Fruit fly (Drosophila melanogaster) whole organism, embryonic: ENCODE results near the gene Rbp1-like.

Source experiments
- ATbp ChIP-seq: fragments of 200-800 bp; sonication (Bioruptor generic); optimal IDR thresholded peaks from 2 replicates; lab custom pipeline; 2017; ENCODE audit warnings: missing biosample characterization, mild to moderate bottlenecking, missing genetic modification characterization, missing genetic modification reagents
- Adf1 ChIP-seq: fragments of 200-800 bp; sonication (Bioruptor generic); IDR thresholded peaks from 2 replicates; pipeline ENCODE4 v1.3.6; 2022; ENCODE audit warnings: missing biosample characterization, missing genetic modification characterization
- Atf3 ChIP-seq: fragments of 200-800 bp; sonication (Bioruptor generic); optimal IDR thresholded peaks from 3 replicates; lab custom pipeline; 2016; ENCODE audit warnings: missing biosample characterization, missing genetic modification characterization
- Awh ChIP-seq: fragments of 200-800 bp; sonication (Bioruptor generic); IDR thresholded peaks from 2 replicates; pipeline ENCODE4, ENCODE4 v1.3.6; 2022; ENCODE audit warnings: missing biosample characterization, missing genetic modification characterization
- BEAF-32 ChIP-seq: fragments of 200-800 bp; sonication (Bioruptor generic); optimal IDR thresholded peaks from 3 replicates; lab custom pipeline; 2017; ENCODE audit warnings: missing biosample characterization, missing genetic modification characterization, mild to moderate bottlenecking, moderate library complexity, missing genetic modification reagents
- Bdp1 ChIP-seq: fragments of 200-800 bp; sonication (Bioruptor generic); optimal IDR thresholded peaks from 3 replicates; lab custom pipeline; 2016; ENCODE audit warnings: missing biosample characterization, missing genetic modification characterization
- BtbVII ChIP-seq: fragments of 200-800 bp; sonication (Bioruptor generic); optimal IDR thresholded peaks from 3 replicates; lab custom pipeline; 2017; ENCODE audit warnings: missing biosample characterization, mild to moderate bottlenecking, missing genetic modification characterization
- CG10979 ChIP-seq: fragments of 200-800 bp; sonication (Bioruptor generic); optimal IDR thresholded peaks from 2 replicates; lab custom pipeline; 2018; ENCODE audit warnings: missing biosample characterization, mild to moderate bottlenecking, missing genetic modification characterization, moderate library complexity
- CG11398 ChIP-seq: fragments of 200-800 bp; sonication (Bioruptor generic); optimal IDR thresholded peaks from 2 replicates; lab custom pipeline; 2016; ENCODE audit warnings: missing biosample characterization, missing genetic modification characterization
- CG12299 ChIP-seq: fragments of 200-800 bp; sonication (Bioruptor generic); optimal IDR thresholded peaks from 2 replicates; lab custom pipeline; 2018; ENCODE audit warnings: missing biosample characterization, mild to moderate bottlenecking, missing genetic modification characterization
- CG14050 ChIP-seq: fragments of 200-800 bp; sonication (Bioruptor generic); IDR thresholded peaks from 3 replicates; pipeline ENCODE4 v1.3.6; 2022; ENCODE audit warnings: missing biosample characterization, missing genetic modification characterization
- CG15073 ChIP-seq: fragments of 200-800 bp; sonication (Bioruptor generic); optimal IDR thresholded peaks from 2 replicates; lab custom pipeline; 2016; ENCODE audit warnings: missing biosample characterization, missing genetic modification characterization
- CG15514 ChIP-seq: fragments of 200-800 bp; sonication (Bioruptor generic); optimal IDR thresholded peaks from 3 replicates; lab custom pipeline; 2017; ENCODE audit warnings: missing biosample characterization, missing genetic modification characterization, mild to moderate bottlenecking, moderate library complexity, missing genetic modification reagents
- CG1603 ChIP-seq: fragments of 200-800 bp; sonication (Bioruptor generic); optimal IDR thresholded peaks from 2 replicates; lab custom pipeline; 2019; ENCODE audit warnings: missing biosample characterization, mild to moderate bottlenecking, missing genetic modification characterization, moderate library complexity
- CG16779 ChIP-seq: fragments of 200-800 bp; sonication (Bioruptor generic); IDR thresholded peaks from 2 replicates; pipeline ENCODE4 v1.3.6; 2022; ENCODE audit warnings: missing biosample characterization, missing genetic modification characterization
- CG17359 ChIP-seq: fragments of 200-800 bp; sonication (Bioruptor generic); optimal IDR thresholded peaks from 3 replicates; lab custom pipeline; 2018; ENCODE audit warnings: missing biosample characterization, mild to moderate bottlenecking, missing genetic modification characterization, moderate library complexity
- CG2875 ChIP-seq: fragments of 200-800 bp; sonication (Bioruptor generic); optimal IDR thresholded peaks from 2 replicates; lab custom pipeline; 2017; ENCODE audit warnings: missing biosample characterization, mild to moderate bottlenecking, missing genetic modification characterization, missing genetic modification reagents
- CG31388 ChIP-seq: fragments of 200-800 bp; sonication (Bioruptor generic); optimal IDR thresholded peaks from 2 replicates; lab custom pipeline; 2016; ENCODE audit warnings: missing biosample characterization, missing genetic modification characterization
- CG33557 ChIP-seq: fragments of 200-800 bp; sonication (Bioruptor generic); optimal IDR thresholded peaks from 2 replicates; lab custom pipeline; 2019; ENCODE audit warnings: missing biosample characterization, mild to moderate bottlenecking, missing genetic modification characterization, moderate library complexity
- CG34422 ChIP-seq: fragments of 200-800 bp; sonication (Bioruptor generic); IDR thresholded peaks from 3 replicates; pipeline ENCODE4 v1.3.6; 2022; ENCODE audit warnings: missing biosample characterization, missing genetic modification characterization
- CG3838 ChIP-seq: fragments of 200-800 bp; sonication (Bioruptor generic); optimal IDR thresholded peaks from 3 replicates; lab custom pipeline; 2016; ENCODE audit warnings: missing biosample characterization, missing genetic modification characterization
- CG5953 ChIP-seq: fragments of 200-800 bp; sonication (Bioruptor generic); IDR thresholded peaks from 2 replicates; pipeline ENCODE4 v1.3.6; 2022; ENCODE audit warnings: missing biosample characterization, missing genetic modification characterization
- CG6654 ChIP-seq: fragments of 200-800 bp; sonication (Bioruptor generic); optimal IDR thresholded peaks from 2 replicates; lab custom pipeline; 2017; ENCODE audit warnings: missing biosample characterization, mild to moderate bottlenecking, missing genetic modification characterization
- CG6683 ChIP-seq: fragments of 200-800 bp; sonication (Bioruptor generic); optimal IDR thresholded peaks from 2 replicates; lab custom pipeline; 2017; ENCODE audit warnings: missing biosample characterization, mild to moderate bottlenecking, missing genetic modification characterization, missing genetic modification reagents
- CG7745 ChIP-seq: fragments of 200-800 bp; sonication (Bioruptor generic); optimal IDR thresholded peaks from 2 replicates; lab custom pipeline; 2018; ENCODE audit warnings: missing biosample characterization, mild to moderate bottlenecking, missing genetic modification characterization, moderate library complexity
- CG9727 ChIP-seq: fragments of 200-800 bp; sonication (Bioruptor generic); optimal IDR thresholded peaks from 3 replicates; lab custom pipeline; 2017; ENCODE audit warnings: missing biosample characterization, mild to moderate bottlenecking, missing genetic modification characterization
- CG9817 ChIP-seq: fragments of 200-800 bp; sonication (Bioruptor generic); optimal IDR thresholded peaks from 2 replicates; lab custom pipeline; 2018; ENCODE audit warnings: missing biosample characterization, mild to moderate bottlenecking, missing genetic modification characterization, moderate library complexity
- E2f1 ChIP-seq: fragments of 200-800 bp; sonication (Bioruptor generic); IDR thresholded peaks from 2 replicates; pipeline ENCODE4 v1.3.6; 2022; ENCODE audit warnings: missing biosample characterization, missing genetic modification characterization
- Gug ChIP-seq: fragments of 200-800 bp; sonication (Bioruptor generic); IDR thresholded peaks from 4 replicates; pipeline ENCODE4 v1.3.6; 2022; ENCODE audit warnings: missing biosample characterization, missing genetic modification characterization
- HLH54F ChIP-seq: fragments of 200-800 bp; sonication (Bioruptor generic); optimal IDR thresholded peaks from 3 replicates; lab custom pipeline; 2016; ENCODE audit warnings: missing biosample characterization, missing genetic modification characterization
- Hey ChIP-seq: fragments of 200-800 bp; sonication (Bioruptor generic); optimal IDR thresholded peaks from 3 replicates; lab custom pipeline; 2018; ENCODE audit warnings: missing biosample characterization, mild to moderate bottlenecking, missing genetic modification characterization
- MTF-1 ChIP-seq: fragments of 200-800 bp; sonication (Bioruptor generic); optimal IDR thresholded peaks from 2 replicates; lab custom pipeline; 2018; ENCODE audit warnings: missing biosample characterization, mild to moderate bottlenecking, missing genetic modification characterization, borderline replicate concordance
- Mes4 ChIP-seq: fragments of 200-800 bp; sonication (Bioruptor generic); optimal IDR thresholded peaks from 2 replicates; lab custom pipeline; 2016; ENCODE audit warnings: missing biosample characterization, missing genetic modification characterization
- PHDP ChIP-seq: fragments of 200-800 bp; sonication (Bioruptor generic); optimal IDR thresholded peaks from 3 replicates; lab custom pipeline; 2018; ENCODE audit warnings: missing biosample characterization, mild to moderate bottlenecking, missing genetic modification characterization, moderate library complexity
- Spps ChIP-seq: fragments of 200-800 bp; sonication (Bioruptor generic); optimal IDR thresholded peaks from 2 replicates; lab custom pipeline; 2018; ENCODE audit warnings: missing biosample characterization, mild to moderate bottlenecking, missing genetic modification characterization
- Stat92E ChIP-seq, 3 experiments: fragments of >200 bp in 2 of 3; fragments of 200-800 bp in 1 of 3; sonication (Bioruptor generic) in 1 of 3; optimal IDR thresholded peaks; 2 replicates each; lab custom pipeline; 2017 to 2019; ENCODE audit warnings: missing biosample characterization in 3 of 3, missing genetic modification characterization in 3 of 3, mild to moderate bottlenecking in 1 of 3, moderate library complexity in 1 of 3
- Vsx1 ChIP-seq: fragments of 200-800 bp; sonication (Bioruptor generic); optimal IDR thresholded peaks from 2 replicates; lab custom pipeline; 2017; ENCODE audit warnings: missing biosample characterization, mild to moderate bottlenecking, missing genetic modification characterization, missing genetic modification reagents
- aop ChIP-seq: fragments of 200-800 bp; sonication (Bioruptor generic); IDR thresholded peaks from 2 replicates; pipeline ENCODE4 v1.3.6; 2022; ENCODE audit warnings: missing biosample characterization, missing genetic modification characterization
- fru ChIP-seq: fragments of >200 bp; optimal IDR thresholded peaks from 2 replicates; lab custom pipeline; 2017
- gcm ChIP-seq: fragments of 200-800 bp; sonication (Bioruptor generic); optimal IDR thresholded peaks from 2 replicates; lab custom pipeline; 2019; ENCODE audit warnings: missing biosample characterization, mild to moderate bottlenecking, missing genetic modification characterization, moderate library complexity
- ham ChIP-seq: fragments of 200-800 bp; sonication (Bioruptor generic); IDR thresholded peaks from 2 replicates; pipeline ENCODE4 v1.3.6; 2022; ENCODE audit warnings: missing biosample characterization, missing genetic modification characterization
- nau ChIP-seq: fragments of 200-800 bp; sonication (Bioruptor generic); optimal IDR thresholded peaks from 3 replicates; lab custom pipeline; 2017; ENCODE audit warnings: missing biosample characterization, mild to moderate bottlenecking, missing genetic modification characterization, missing genetic modification reagents
- org-1 ChIP-seq: fragments of 200-800 bp; sonication (Bioruptor generic); optimal IDR thresholded peaks from 2 replicates; lab custom pipeline; 2017; ENCODE audit warnings: missing biosample characterization, missing genetic modification characterization
- prd ChIP-seq, 3 experiments: fragments of >200 bp in 2 of 3; fragments of 200-800 bp in 1 of 3; sonication (Bioruptor generic) in 1 of 3; optimal IDR thresholded peaks in 2 of 3; IDR thresholded peaks in 1 of 3; 2 replicates in 2 of 3; 3 replicates in 1 of 3; pipeline versions ENCODE4 v1.3.6 to Lab custom; 2017 to 2022; ENCODE audit warnings: missing biosample characterization in 1 of 3, missing genetic modification characterization in 1 of 3
- sc ChIP-seq, 3 experiments: fragments of >200 bp in 2 of 3; fragments of 200-800 bp in 1 of 3; sonication (Bioruptor generic) in 1 of 3; optimal IDR thresholded peaks; 2 replicates in 2 of 3; 3 replicates in 1 of 3; lab custom pipeline; 2017; ENCODE audit warnings: mild to moderate bottlenecking in 1 of 3, missing biosample characterization in 1 of 3, missing genetic modification characterization in 1 of 3, missing genetic modification reagents in 1 of 3
- twi ChIP-seq: fragments of 200-800 bp; optimal IDR thresholded peaks from 2 replicates; lab custom pipeline; 2019; ENCODE audit warnings: missing biosample characterization, mild to moderate bottlenecking, missing genetic modification characterization, moderate library complexity
- usp ChIP-seq: fragments of >200 bp; optimal IDR thresholded peaks from 2 replicates; lab custom pipeline; 2017; ENCODE audit warnings: missing biosample characterization, missing genetic modification characterization
- vfl ChIP-seq: fragments of 200-800 bp; sonication (Bioruptor generic); optimal IDR thresholded peaks from 2 replicates; lab custom pipeline; 2016; ENCODE audit warnings: missing biosample characterization, missing genetic modification characterization
- wor ChIP-seq: fragments of 200-800 bp; sonication (Bioruptor generic); IDR thresholded peaks from 2 replicates; pipeline ENCODE4 v1.3.6; 2022; ENCODE audit warnings: missing biosample characterization, missing genetic modification characterization

Gene Rbp1-like

dm6 chrX:13334434-13335146, 50.1 kb downstream of the Rbp1-like start (continued):
- TF ChIP-seq fru (no peak), CG2875 (no peak), CG15514 (peak; percentile 56), CG31388 (GFP tag; lab: Kevin White, UChicago) (no peak), HLH54F (GFP tag; lab: Kevin White, UChicago) (peak; percentile 54), Bdp1 (GFP tag; lab: Kevin White, UChicago) (peak; percentile 5), gcm (no peak), BEAF-32 (GFP tag; lab: Kevin White, UChicago) (peak; percentile 29), vfl (GFP tag; lab: Kevin White, UChicago) (peak; percentile 35), CG17359 (peak; percentile 20), ham (no peak), org-1 (GFP tag; lab: Kevin White, UChicago) (no peak), CG9817 (tag; lab: Kevin White, UChicago) (peak; percentile 7), CG6654 (no peak), BtbVII (GFP tag; lab: Kevin White, UChicago) (no peak), CG12299 (no peak), Gug (no peak), Hey (tag; lab: Kevin White, UChicago) (no peak), CG5953 (GFP tag; lab: Robert Waterston, UW) (no peak), PHDP (peak; percentile 3), Spps (tag; lab: Kevin White, UChicago) (no peak), CG14050 (GFP tag; lab: Robert Waterston, UW) (no peak), CG10979 (peak; percentile 5), Awh (GFP tag; lab: Robert Waterston, UW) (no peak), CG6683 (GFP tag; lab: Kevin White, UChicago) (no peak), E2f1 (GFP tag; lab: Robert Waterston, UW) (no peak), Adf1 (GFP tag; lab: Robert Waterston, UW) (no peak), sc (optimal IDR thresholded peaks at IDR 0.05; lab: Kevin White, UChicago) (no peak), sc (GFP tag; optimal IDR thresholded peaks at IDR 0.05; lab: Kevin White, UChicago) (no peak), CG11398 (GFP tag; lab: Kevin White, UChicago) (peak; percentile 52), Vsx1 (GFP tag; lab: Kevin White, UChicago) (no peak), CG7745 (tag; lab: Kevin White, UChicago) (no peak), CG15073 (GFP tag; lab: Kevin White, UChicago) (no peak), Mes4 (GFP tag; lab: Kevin White, UChicago) (peak; percentile 5), wor (GFP tag; lab: Robert Waterston, UW) (no peak), CG3838 (no peak), Stat92E (GFP tag; optimal IDR thresholded peaks at IDR 0.05; lab: Kevin White, UChicago) (no peak), twi (no peak), aop (GFP tag; lab: Robert Waterston, UW) (no peak), CG1603 (peak; percentile 61), prd (optimal IDR thresholded peaks at IDR 0.05; lab: Kevin White, UChicago) (no peak), prd (GFP tag; IDR thresholded peaks at IDR 0.05; lab: Robert Waterston, UW) (no peak), CG33557 (no peak), usp (GFP tag; lab: Kevin White, UChicago) (no peak), CG16779 (no peak), CG34422 (GFP tag; lab: Robert Waterston, UW) (no peak), CG9727 (peak; percentile 9), MTF-1 (GFP tag; lab: Kevin White, UChicago) (peak; percentile 5), Atf3 (GFP tag; lab: Kevin White, UChicago) (no peak), ATbp (GFP tag; lab: Kevin White, UChicago) (no peak), nau (GFP tag; lab: Kevin White, UChicago) (no peak)
